Worm (Caenorhabditis elegans): ENCODE data around the gene ints-7.

The ints-7 gene

DNA sequence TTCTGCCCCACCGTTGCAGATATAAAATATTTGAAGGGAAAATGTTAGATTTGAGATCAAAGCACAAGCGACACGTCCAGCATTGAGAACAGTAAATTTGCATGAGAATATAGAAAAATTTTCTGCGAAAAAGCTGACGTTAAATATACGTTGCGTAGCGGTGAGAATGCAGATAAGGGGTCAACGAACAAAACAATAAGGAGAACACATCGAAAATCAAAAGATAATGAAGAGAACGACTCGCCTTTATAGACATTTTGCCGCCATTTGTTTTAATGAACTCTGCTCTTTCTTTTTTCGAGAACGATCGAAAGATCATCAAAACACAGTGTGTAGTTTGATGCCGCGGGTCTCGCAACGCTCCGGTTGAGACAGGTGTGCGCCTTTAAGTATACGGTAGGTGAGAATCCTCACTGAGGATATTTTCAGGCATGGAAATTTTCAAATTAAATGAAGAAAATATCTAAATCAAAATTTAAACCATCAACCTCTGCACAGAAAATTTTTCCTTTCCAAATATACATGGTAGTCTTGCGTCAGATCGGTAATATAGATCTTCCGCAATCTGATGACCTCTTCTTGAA, 13.6 kb downstream of the ints-7 start:
- TF ChIP-seq mls-2 (tag; optimal IDR thresholded peaks at IDR 0.05) (no peak), nhr-28 (tag; optimal IDR thresholded peaks at IDR 0.05) (no peak), lsy-2 (tag; optimal IDR thresholded peaks at IDR 0.05) (no peak), hlh-1 (tag; optimal IDR thresholded peaks at IDR 0.05) (no peak), ceh-83 (GFP tag; optimal IDR thresholded peaks at IDR 0.05) (no peak), lin-32 (GFP tag; optimal IDR thresholded peaks at IDR 0.05) (no peak), unc-62 (GFP tag; optimal IDR thresholded peaks at IDR 0.05) (no peak), nhr-76 (tag; optimal IDR thresholded peaks at IDR 0.05) (no peak), sptf-1 (tag; optimal IDR thresholded peaks at IDR 0.05) (no peak)

DNA sequence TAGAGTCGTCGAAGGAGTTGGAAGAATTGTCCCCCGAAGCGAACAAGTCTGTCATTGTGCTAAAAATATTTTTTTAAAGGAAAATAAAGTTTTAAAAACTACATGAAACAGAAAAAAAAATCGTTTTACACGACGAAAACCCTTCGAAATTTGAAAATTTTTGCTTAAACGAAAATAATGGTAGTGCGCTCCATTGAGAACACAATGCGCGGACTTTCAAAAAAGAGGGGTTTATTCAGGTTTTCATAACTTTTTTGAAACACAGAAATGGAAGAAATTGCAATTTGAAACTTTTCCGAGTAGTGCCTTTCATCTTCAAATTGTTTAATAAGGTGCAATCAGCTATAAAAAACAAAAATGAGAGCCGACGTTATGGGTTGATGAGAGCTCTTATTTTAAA, 17.1 kb downstream of the ints-7 start, which contains the start of gene npp-5:
Gene npp-5 (minus strand): TSS at position 59 of the 400 bp plus-strand sequence.
- TF ChIP-seq lsy-2 (tag; optimal IDR thresholded peaks at IDR 0.05) = peak; percentile 27
- no peak for TF ChIP-seq ham-2 (GFP tag; optimal IDR thresholded peaks at IDR 0.05)

DNA sequence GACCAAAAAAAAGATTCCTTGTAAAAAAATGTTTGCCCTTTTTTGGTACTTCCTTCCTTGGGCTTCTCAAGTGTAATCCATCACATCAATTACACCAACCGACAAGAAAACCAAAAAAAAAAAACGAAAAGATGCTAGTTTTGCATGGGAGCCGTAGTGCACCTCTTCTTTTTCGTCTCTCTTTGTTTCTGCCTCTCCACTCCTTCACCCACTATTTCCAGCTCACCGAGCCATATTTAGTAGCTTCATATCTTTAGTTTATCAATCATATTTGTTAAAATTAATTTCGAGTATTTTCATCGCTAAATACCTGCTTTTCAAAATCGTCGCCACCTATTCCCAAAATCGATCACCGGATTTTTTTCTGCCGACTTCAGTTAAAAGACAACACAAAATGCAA, 18.1 kb downstream of the ints-7 start, which contains the start of gene F07A11.4:
Gene F07A11.4 (plus strand): TSS at position 301 of the 400 bp plus-strand sequence.
- no peak for TF ChIP-seq hlh-1 (tag; optimal IDR thresholded peaks at IDR 0.05)
- TF ChIP-seq unc-120 (tag; optimal IDR thresholded peaks at IDR 0.05; ENCODE audit: poor library complexity, severe bottlenecking) = peak; percentile 12

DNA sequence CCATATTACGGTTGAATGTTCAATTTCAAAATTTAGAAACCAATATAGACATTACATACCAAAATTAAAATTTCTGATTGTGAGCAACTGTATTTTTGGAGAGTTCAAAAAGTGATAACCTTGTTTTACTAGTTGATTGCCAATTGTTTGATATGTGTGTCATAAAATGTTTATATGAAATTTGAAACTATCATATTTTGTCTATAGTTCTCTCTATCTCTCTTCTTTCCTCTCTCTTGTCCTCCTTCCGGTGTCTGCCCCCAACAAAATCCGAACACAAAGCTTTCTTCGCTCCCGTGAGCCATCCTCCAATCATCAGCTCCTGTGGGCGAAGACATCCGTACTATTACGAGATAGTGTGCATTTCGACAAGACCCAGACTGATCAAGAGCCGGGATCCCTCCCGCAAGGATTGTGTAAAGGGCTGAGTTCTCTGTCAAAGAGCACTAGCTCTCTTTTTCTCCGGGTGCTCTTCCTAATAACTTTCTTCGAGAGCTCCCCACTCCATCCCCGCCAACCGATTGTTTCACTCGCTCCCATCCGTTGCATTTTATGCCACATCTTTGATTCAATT, 19.8 kb downstream of the ints-7 start:
- TF ChIP-seq zip-8 (tag; optimal IDR thresholded peaks at IDR 0.05) (no peak), unc-120 (tag; optimal IDR thresholded peaks at IDR 0.05; ENCODE audit: poor library complexity, severe bottlenecking) (peak; percentile 37), unc-62 (GFP tag; optimal IDR thresholded peaks at IDR 0.05) (peak; percentile 4)

DNA sequence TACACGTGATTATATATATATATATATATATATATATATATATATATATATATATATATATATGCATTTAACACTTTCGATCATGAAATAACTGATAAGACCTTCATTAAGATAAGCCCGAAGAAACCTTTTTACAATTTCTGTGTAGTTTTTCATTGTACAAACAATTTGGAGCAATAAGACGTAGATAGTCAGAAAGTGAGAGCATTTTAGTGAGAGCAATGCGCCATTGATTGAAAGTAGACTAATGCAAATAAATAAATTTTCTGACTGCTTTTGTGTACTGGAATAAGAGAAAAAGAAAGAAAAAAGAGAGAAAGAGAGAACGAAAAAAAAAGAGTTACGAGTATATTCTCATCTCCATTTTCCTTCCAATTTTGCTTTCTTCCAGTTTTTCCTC, 22.0 kb downstream of the ints-7 start:
- no peak for TF ChIP-seq nhr-12 (tag; optimal IDR thresholded peaks at IDR 0.05)
- no peak for TF ChIP-seq lin-32 (GFP tag; optimal IDR thresholded peaks at IDR 0.05)

DNA sequence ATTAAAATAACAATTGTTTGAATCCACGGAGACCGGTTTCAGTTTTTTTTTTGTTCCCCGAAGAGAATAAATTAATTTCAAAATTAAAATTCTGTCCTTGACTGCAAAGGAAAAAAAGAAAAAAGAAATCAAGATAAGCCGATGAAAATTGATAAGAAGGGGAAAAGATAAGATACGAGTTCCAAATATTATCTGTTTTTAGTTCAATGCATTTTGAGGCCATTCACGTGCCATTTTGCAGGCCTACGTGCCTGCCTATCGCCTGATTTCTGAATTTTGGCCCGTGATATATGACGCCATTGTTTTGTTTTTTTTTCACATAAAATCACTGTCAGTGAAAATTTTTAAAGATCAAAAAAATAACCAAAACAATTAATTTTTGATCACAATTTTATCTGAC, 28.8 kb downstream of the ints-7 start:
- peak; percentile 26 for TF ChIP-seq elt-3 (tag; optimal IDR thresholded peaks at IDR 0.05)
- peak; percentile 67 for TF ChIP-seq elt-1 (tag; optimal IDR thresholded peaks at IDR 0.05; ENCODE audit: borderline replicate concordance, insufficient read depth)
- TF ChIP-seq lsy-2 (tag; optimal IDR thresholded peaks at IDR 0.05) = no peak

DNA sequence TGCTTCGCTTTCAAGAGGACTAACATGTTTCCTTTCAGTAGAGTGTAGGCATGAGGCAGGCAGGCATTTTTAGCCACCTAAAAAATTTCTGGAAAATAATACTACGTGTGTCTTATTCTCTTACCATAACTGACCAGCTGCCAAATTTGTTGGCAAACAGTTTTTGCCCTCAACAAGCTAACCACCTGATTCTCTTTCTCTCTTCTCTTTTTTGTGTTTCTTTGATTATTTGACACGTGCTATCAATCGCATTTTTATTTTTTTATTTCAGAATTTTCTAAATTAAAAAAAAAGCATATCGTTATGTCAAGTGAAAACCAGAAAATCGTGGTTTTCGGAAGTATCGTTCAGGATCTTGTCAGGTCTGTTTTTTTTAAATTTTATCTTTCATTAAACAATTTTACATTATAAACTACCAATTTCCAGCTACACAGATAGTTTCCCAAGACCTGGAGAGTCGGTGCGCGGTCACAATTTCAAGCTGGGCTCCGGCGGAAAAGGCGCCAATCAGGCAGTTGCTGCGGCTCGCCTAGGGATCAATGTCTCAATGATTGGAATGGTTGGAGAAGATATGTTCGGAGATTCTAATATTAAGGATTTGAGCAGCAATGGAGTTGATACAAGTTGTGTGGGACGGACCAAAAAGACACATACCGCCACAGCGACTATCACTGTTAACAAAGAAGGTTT, 29.5 kb downstream of the ints-7 start, which contains the start of gene F07A11.5:
Gene F07A11.5 (plus strand): TSS at position 267 of the 690 bp plus-strand sequence.
- TF ChIP-seq ceh-83 (GFP tag; optimal IDR thresholded peaks at IDR 0.05) (no peak), nhr-2 (tag; optimal IDR thresholded peaks at IDR 0.05) (no peak), nhr-12 (tag; optimal IDR thresholded peaks at IDR 0.05) (no peak), mls-2 (tag; optimal IDR thresholded peaks at IDR 0.05) (no peak), nhr-28 (tag; optimal IDR thresholded peaks at IDR 0.05) (no peak), lin-13 (tag; optimal IDR thresholded peaks at IDR 0.05) (no peak), mep-1 (tag; optimal IDR thresholded peaks at IDR 0.05) (no peak), ham-2 (GFP tag; optimal IDR thresholded peaks at IDR 0.05) (no peak), lsy-2 (tag; optimal IDR thresholded peaks at IDR 0.05) (no peak), elt-1 (tag; optimal IDR thresholded peaks at IDR 0.05; ENCODE audit: borderline replicate concordance, insufficient read depth) (no peak), hlh-1 (tag; optimal IDR thresholded peaks at IDR 0.05) (no peak), unc-39 (tag; optimal IDR thresholded peaks at IDR 0.05) (no peak)

DNA sequence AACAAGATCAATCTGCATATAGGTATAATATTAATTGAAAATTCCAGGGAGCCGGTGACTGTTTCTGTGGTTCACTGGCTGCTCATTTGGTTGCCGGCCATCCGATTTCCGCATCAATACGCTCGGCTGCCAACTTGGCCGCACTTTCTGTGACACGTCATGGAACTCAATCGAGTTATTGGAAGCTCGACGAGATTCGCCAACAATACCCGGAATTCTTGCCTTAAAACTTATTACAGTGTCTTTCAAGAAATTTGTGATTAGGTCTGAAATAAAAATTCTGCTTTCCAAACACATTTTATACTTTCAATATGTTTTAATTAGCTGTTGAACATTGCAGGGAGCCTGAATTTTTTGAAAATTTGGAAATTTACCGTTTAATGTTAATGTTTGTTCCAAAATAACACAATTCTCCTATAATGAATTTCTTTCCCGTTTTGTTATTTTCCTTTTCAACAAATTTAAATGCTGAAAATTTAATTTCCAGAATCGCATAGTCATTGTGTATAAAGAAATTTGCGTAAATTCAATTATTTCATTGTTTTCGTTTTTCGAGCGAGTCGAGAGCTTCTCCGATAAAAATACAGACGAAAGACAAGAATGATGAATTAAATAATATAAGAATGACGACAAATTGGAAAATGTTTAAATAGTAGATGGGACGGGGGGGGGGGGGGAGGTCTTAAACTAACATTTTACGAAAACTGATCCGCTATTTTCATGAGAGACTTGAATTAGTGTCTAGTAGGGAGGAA, 31.6 kb downstream of the ints-7 start:
- TF ChIP-seq ceh-43 (GFP tag; optimal IDR thresholded peaks at IDR 0.05) (no peak), unc-39 (tag; optimal IDR thresholded peaks at IDR 0.05) (no peak), ces-1 (GFP tag; optimal IDR thresholded peaks at IDR 0.05) (peak; percentile 14), drap-1 (GFP tag; optimal IDR thresholded peaks at IDR 0.05) (no peak), snpc-4 (tag; optimal IDR thresholded peaks at IDR 0.05) (no peak), lin-13 (tag; optimal IDR thresholded peaks at IDR 0.05) (no peak), mab-5 (tag; optimal IDR thresholded peaks at IDR 0.05) (no peak), lin-32 (GFP tag; optimal IDR thresholded peaks at IDR 0.05) (no peak), mep-1 (tag; optimal IDR thresholded peaks at IDR 0.05) (no peak), ceh-39 (tag; optimal IDR thresholded peaks at IDR 0.05) (no peak), nhr-76 (tag; optimal IDR thresholded peaks at IDR 0.05) (no peak), ceh-83 (GFP tag; optimal IDR thresholded peaks at IDR 0.05) (peak; percentile 35), flh-1 (GFP tag; optimal IDR thresholded peaks at IDR 0.05) (no peak), sem-2 (GFP tag; optimal IDR thresholded peaks at IDR 0.05) (no peak), nhr-28 (tag; optimal IDR thresholded peaks at IDR 0.05) (no peak), M03D4.4 (tag; optimal IDR thresholded peaks at IDR 0.05) (no peak)
